Worm (Caenorhabditis elegans): Measurements from ENCODE around the gene srz-63.
A peak's percentile ranks its signal among the peaks of the same experiment; 100 is the strongest.

The srz-63 gene

DNA sequence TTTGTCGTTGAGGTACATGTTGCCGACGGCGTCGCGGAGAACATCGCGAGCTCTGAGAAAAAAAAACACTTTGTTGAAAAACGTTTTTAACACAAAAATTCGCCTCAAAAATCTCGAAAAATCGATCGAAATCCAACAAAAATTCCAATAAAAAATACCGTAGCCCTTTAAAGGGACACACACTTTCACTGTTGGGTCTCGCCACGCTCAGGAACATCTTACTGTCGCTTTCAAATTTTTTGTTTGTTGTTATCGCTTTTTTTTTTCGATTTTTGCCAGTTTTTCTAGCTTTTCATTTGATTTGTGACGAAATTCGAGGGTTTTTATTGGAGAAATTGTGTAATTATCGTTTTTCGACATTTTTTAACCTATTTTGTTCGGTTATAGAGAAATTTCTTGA, 28.1 kb downstream of the srz-63 start:
- TF ChIP-seq cog-1 (tag; optimal IDR thresholded peaks at IDR 0.05) (no peak), T22C8.4 (GFP tag; IDR thresholded peaks at IDR 0.05) (no peak), ztf-29 (GFP tag; IDR thresholded peaks at IDR 0.05) (no peak), med-1 (GFP tag; optimal IDR thresholded peaks at IDR 0.05; ENCODE audit: insufficient read depth) (no peak), flt-1 (GFP tag; IDR thresholded peaks at IDR 0.05) (no peak)

DNA sequence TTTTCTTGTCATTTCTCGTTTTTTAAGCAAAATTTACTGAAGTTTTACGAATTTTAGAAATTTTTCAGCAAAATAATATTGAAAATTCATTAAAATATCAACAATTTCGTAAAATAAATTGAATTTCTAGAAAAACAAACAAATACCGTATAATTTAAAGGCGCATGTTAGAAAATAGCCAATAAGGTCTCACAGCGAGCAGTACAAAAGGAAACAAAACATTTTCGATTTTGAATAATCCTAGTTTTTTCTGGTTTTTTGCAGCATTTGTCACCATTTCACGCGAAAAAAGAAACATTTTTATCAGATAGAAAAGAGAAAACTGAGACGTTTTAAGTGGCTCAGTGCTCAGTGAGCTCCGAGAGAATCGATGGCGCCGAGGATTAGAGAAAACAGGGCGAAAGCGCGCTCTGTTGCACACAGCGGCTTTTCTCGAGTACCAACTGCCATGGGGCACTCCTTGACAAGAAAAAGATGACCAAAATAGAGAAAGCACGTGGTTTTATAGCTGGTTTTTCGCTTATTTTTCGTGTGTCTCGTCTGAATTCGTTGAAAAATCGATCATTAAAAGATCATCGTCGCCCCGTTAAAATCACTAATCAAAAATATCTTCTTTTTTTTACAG, 31.6 kb downstream of the srz-63 start, which contains the start of the genes alh-6 and fcho-1:
Gene alh-6, minus strand, starts transcription at position 242 of the 625 bp plus-strand sequence.
Gene fcho-1, plus strand, starts transcription at position 624 of the 625 bp plus-strand sequence.
- TF ChIP-seq ref-1 (GFP tag; conservative IDR thresholded peaks at IDR 0.05) (no peak), tab-1 (GFP tag; IDR thresholded peaks at IDR 0.05) (no peak), flt-1 (GFP tag; IDR thresholded peaks at IDR 0.05) (no peak), klf-2 (GFP tag; conservative IDR thresholded peaks at IDR 0.05) (no peak), T22C8.4 (GFP tag; IDR thresholded peaks at IDR 0.05) (no peak), ztf-29 (GFP tag; IDR thresholded peaks at IDR 0.05) (no peak), ztf-23 (GFP tag; IDR thresholded peaks at IDR 0.05) (no peak), cog-1 (tag; optimal IDR thresholded peaks at IDR 0.05) (no peak), med-1 (GFP tag; optimal IDR thresholded peaks at IDR 0.05; ENCODE audit: insufficient read depth) (no peak)

DNA sequence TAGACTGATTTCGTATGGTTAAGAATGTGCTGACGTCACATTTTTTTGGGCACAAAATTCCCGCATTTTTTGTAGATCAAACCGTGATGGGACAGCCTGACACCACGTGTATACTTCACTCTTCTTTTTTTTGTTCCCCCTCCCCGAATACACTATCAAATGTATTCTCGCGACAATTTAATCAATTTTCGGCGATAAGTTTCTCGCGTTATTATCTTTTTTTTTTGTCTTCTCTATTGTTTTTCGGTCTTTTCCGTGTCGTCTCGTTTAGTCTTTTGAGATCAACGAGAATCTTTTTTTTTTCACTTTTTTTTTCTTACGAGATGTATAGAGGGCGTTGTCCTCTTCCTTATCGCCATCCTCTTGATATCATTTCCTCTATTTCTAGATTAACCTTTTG, 36.8 kb downstream of the srz-63 start:
- TF ChIP-seq cog-1 (tag; optimal IDR thresholded peaks at IDR 0.05) (no peak), ref-1 (GFP tag; conservative IDR thresholded peaks at IDR 0.05) (no peak), med-1 (GFP tag; optimal IDR thresholded peaks at IDR 0.05; ENCODE audit: insufficient read depth) (no peak), ztf-29 (GFP tag; IDR thresholded peaks at IDR 0.05) (no peak), klf-2 (GFP tag; conservative IDR thresholded peaks at IDR 0.05) (no peak), ztf-23 (GFP tag; IDR thresholded peaks at IDR 0.05) (no peak), T22C8.4 (GFP tag; IDR thresholded peaks at IDR 0.05) (no peak)

DNA sequence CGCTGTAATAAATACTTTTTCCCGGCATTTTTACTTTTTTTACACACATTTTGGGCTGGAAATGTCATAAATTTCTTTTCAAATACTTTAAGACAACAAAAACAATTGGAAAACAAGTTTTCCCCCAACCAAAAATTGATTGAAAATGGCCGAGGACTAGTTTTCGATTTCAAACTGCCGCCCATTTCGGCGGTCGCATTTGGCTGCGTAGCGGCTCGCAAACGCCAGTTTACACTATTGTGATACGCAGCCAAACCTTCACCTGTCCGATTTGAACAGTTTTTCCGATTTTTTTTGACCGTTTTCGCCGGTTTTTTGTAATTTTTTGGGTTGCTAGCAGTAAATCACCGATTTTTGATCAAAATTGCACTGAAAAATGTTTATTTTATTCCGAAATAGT, 42.0 kb downstream of the srz-63 start:
- TF ChIP-seq ztf-23 (GFP tag; IDR thresholded peaks at IDR 0.05) (peak; percentile 92), cog-1 (tag; optimal IDR thresholded peaks at IDR 0.05) (peak; percentile 80), ztf-29 (GFP tag; IDR thresholded peaks at IDR 0.05) (0 out of 2 replicates have a peak, but pooled peaks have one; percentile 16), flt-1 (GFP tag; IDR thresholded peaks at IDR 0.05) (peak; percentile 86), klf-2 (GFP tag; conservative IDR thresholded peaks at IDR 0.05) (peak; percentile 47; the same call in 1 of the 2 replicates), ref-1 (GFP tag; conservative IDR thresholded peaks at IDR 0.05) (0 out of 2 replicates have a peak, but pooled peaks have one; percentile 19), med-1 (GFP tag; optimal IDR thresholded peaks at IDR 0.05; ENCODE audit: insufficient read depth) (no peak), tab-1 (GFP tag; IDR thresholded peaks at IDR 0.05) (peak; percentile 69; the same call in 1 of the 2 replicates), T22C8.4 (GFP tag; IDR thresholded peaks at IDR 0.05) (peak; percentile 69)

DNA sequence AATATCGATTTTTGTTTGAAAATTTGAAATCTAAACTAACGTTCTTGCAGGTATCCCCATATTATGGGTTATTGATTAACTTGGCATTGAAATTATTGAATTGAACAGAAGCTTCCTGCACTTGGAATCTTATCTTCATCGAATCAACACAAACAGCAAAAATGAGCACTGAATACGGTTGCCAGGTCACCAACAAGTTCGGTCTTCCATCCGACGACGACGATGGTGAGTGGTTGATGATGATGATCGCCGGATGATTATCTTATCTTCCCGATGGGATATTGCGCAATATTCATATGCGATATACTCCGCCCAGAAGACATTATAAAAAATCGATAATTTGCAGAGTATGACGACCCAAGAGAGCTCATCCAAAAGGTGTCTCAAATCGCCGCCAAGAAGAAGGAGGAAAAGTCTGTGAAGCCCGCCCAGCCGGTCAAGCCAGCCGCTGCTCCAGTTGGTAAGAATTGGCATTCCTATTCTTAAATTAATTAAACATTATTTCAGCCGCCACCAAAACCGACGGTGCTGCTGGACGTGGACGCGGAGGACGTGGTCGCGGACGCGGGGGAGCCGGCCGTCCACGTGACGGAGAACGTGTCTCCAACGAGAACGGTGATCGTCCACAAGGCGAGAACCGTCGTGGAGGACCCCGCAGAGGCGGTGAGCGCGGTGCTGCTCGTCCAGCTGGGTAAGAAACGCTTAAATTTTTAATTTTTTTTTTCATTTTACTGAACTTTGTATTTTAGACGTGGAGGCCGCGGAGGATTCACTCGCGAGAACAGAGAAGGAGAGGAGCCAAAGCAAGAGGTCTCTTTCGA, 42.7 kb downstream of the srz-63 start, which contains the start of gene vig-1:
Gene vig-1, plus strand, starts transcription at position 51 of the 821 bp plus-strand sequence.
- TF ChIP-seq ztf-29 (GFP tag; IDR thresholded peaks at IDR 0.05) (no peak), T22C8.4 (GFP tag; IDR thresholded peaks at IDR 0.05) (peak; percentile 53; the same call in 1 of the 2 replicates)

DNA sequence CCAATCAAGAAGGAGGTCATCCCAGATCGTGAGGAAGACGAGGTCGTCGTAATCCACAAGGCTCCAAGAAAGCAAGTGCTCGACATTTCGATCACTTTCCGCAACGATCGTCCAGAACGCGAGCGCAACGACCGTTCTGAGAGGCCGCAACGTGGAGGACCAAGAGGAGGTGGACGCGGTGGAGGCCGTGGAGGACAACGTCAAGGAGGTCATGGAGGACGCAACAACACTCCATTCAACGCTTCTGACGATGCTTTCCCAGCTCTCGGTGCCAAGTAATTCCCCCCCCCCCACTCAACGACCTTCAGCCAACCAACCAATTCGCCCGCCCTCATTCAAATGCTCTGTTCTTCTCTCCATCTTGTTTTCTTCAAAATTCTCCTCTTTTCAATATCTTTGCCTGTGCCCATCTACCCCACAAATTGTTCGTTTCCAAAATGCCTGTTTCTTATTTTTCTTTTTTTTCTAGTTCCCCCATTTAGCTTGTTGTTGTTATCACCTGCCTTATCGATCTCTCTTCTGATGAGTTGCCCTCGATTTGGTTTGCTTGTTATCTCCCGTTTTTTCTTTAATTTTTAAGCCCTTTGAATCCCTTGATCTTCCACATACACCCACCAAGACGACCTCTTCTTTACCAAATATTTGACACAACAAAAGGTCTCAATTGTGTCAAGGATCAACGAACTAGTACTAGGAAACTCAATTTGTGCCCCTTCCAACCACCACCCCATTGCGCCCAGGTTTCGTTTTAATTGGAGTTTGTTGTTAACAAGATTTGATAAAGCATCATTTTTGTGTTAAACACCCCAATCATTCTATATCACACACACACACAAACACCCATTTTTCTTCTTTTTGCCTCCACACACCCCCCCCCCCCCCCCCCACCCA, 44.1 kb downstream of the srz-63 start:
- TF ChIP-seq cog-1 (tag; optimal IDR thresholded peaks at IDR 0.05) (no peak), klf-2 (GFP tag; conservative IDR thresholded peaks at IDR 0.05) (no peak), flt-1 (GFP tag; IDR thresholded peaks at IDR 0.05) (no peak), ref-1 (GFP tag; conservative IDR thresholded peaks at IDR 0.05) (no peak), med-1 (GFP tag; optimal IDR thresholded peaks at IDR 0.05; ENCODE audit: insufficient read depth) (no peak), ztf-29 (GFP tag; IDR thresholded peaks at IDR 0.05) (no peak), T22C8.4 (GFP tag; IDR thresholded peaks at IDR 0.05) (no peak), tab-1 (GFP tag; IDR thresholded peaks at IDR 0.05) (no peak), ztf-23 (GFP tag; IDR thresholded peaks at IDR 0.05) (no peak)

DNA sequence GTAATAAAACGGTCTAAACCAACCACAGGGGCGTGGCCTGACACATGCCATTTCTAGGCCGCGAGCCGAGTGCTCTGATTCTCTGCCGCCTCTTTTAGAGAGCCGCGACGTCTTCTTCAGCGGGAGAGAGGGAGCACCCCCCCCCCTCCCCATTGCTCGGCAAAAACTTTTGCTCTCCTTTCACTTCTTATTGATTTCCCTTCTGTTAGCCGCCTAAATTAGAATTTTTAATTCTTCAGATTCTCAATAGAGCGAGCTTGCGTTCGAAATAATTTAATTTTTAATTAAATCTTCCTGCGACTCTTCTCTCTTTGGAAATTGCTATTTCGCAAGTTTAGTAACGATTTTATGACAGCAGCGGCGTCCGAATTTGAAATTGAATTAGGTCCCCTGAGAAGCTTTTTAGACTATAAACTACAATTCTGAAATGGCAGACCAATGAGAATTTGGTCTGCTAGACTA, 44.8 kb downstream of the srz-63 start:
- TF ChIP-seq ztf-29 (GFP tag; IDR thresholded peaks at IDR 0.05): no peak
- TF ChIP-seq flt-1 (GFP tag; IDR thresholded peaks at IDR 0.05): no peak
- TF ChIP-seq med-1 (GFP tag; optimal IDR thresholded peaks at IDR 0.05; ENCODE audit: insufficient read depth): no peak
- no peak for TF ChIP-seq klf-2 (GFP tag; conservative IDR thresholded peaks at IDR 0.05)
- TF ChIP-seq ztf-23 (GFP tag; IDR thresholded peaks at IDR 0.05): no peak
- TF ChIP-seq T22C8.4 (GFP tag; IDR thresholded peaks at IDR 0.05): no peak
- TF ChIP-seq tab-1 (GFP tag; IDR thresholded peaks at IDR 0.05): no peak
- no peak for TF ChIP-seq ref-1 (GFP tag; conservative IDR thresholded peaks at IDR 0.05)
- no peak for TF ChIP-seq cog-1 (tag; optimal IDR thresholded peaks at IDR 0.05)

DNA sequence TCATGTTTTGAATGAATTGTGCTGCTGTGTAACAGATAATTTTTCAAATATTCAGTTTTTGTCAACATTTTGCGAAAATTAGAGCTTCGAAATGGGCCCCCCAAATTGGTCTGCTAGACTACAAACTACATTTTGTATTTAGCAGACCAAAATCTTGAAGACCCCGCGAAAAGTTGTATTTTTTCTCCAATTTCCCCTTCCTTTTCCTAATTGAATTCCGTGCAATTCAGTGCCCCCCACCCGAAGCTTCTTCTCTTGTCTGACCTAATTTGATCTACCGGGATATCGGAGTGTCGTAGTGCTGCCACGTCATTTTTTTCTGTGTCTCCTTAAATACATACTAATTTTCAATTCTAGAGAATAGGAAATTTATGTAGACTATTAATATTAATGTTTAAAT, 45.6 kb downstream of the srz-63 start:
- TF ChIP-seq ztf-23 (GFP tag; IDR thresholded peaks at IDR 0.05) (no peak), ztf-29 (GFP tag; IDR thresholded peaks at IDR 0.05) (no peak)

DNA sequence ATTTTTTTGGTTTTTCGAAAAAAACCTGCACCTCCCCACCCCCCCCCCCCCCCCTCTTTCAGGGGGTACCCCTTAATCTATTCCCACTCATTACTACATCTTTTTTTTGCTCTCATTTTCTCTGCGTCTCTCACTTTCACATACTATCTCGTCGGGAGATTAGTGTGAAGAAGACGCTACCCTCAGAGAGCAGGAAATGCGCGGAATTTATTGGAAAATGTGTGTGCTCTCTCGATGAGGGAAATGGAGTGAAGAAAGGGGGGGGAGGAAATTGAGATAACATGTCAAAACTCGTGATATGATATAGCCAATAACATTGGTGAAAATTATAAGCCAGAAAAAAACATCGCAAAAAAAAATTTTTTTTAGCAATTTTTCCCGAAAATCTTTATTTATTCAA, 47.2 kb downstream of the srz-63 start:
- no peak for TF ChIP-seq cog-1 (tag; optimal IDR thresholded peaks at IDR 0.05)
- TF ChIP-seq ztf-29 (GFP tag; IDR thresholded peaks at IDR 0.05): no peak
- TF ChIP-seq tab-1 (GFP tag; IDR thresholded peaks at IDR 0.05): no peak
- no peak for TF ChIP-seq ztf-23 (GFP tag; IDR thresholded peaks at IDR 0.05)
- no peak for TF ChIP-seq klf-2 (GFP tag; conservative IDR thresholded peaks at IDR 0.05)
- no peak for TF ChIP-seq med-1 (GFP tag; optimal IDR thresholded peaks at IDR 0.05; ENCODE audit: insufficient read depth)

Data from whole organism, midembryonic.